Fruit fly (Drosophila melanogaster) whole organism, embryonic: ENCODE data around the gene Cp18.

Experiments
- Bdp1 ChIP-seq: fragments of 200-800 bp; sonication (Bioruptor generic); optimal IDR thresholded peaks from 3 replicates; lab custom pipeline; 2016; ENCODE audit warnings: missing biosample characterization, missing genetic modification characterization
- Bgb ChIP-seq: fragments of 200-800 bp; sonication (Bioruptor generic); IDR thresholded peaks from 2 replicates; pipeline ENCODE4 v1.3.6; 2022; ENCODE audit warnings: missing biosample characterization, missing genetic modification characterization; ENCODE audit not compliant: partially characterized antibody
- CG10321 ChIP-seq: fragments of 200-800 bp; sonication (Bioruptor generic); IDR thresholded peaks from 2 replicates; pipeline ENCODE4 v1.3.6; 2022; ENCODE audit warnings: missing biosample characterization, missing genetic modification characterization
- CG10979 ChIP-seq: fragments of 200-800 bp; sonication (Bioruptor generic); optimal IDR thresholded peaks from 2 replicates; lab custom pipeline; 2018; ENCODE audit warnings: missing biosample characterization, mild to moderate bottlenecking, missing genetic modification characterization, moderate library complexity
- CG11695 ChIP-seq: fragments of 200-800 bp; sonication (Bioruptor generic); IDR thresholded peaks from 3 replicates; pipeline ENCODE4 v1.3.6; 2022; ENCODE audit warnings: missing biosample characterization, missing genetic modification characterization
- CG12299 ChIP-seq: fragments of 200-800 bp; sonication (Bioruptor generic); optimal IDR thresholded peaks from 2 replicates; lab custom pipeline; 2018; ENCODE audit warnings: missing biosample characterization, mild to moderate bottlenecking, missing genetic modification characterization
- CG13287 ChIP-seq: fragments of 200-800 bp; sonication (Bioruptor generic); IDR thresholded peaks from 2 replicates; pipeline ENCODE4 v1.3.6; 2022; ENCODE audit warnings: missing biosample characterization, missing genetic modification characterization; ENCODE audit not compliant: partially characterized antibody
- CG14441 ChIP-seq: fragments of 200-800 bp; sonication (Bioruptor generic); IDR thresholded peaks from 2 replicates; pipeline ENCODE4 v1.3.6; 2022; ENCODE audit warnings: missing biosample characterization, missing genetic modification characterization
- CG14860 ChIP-seq: fragments of 200-800 bp; sonication (Bioruptor generic); IDR thresholded peaks from 3 replicates; pipeline ENCODE4 v1.3.6; 2022; ENCODE audit warnings: missing biosample characterization, missing genetic modification characterization; ENCODE audit not compliant: partially characterized antibody
- CG15479 ChIP-seq: fragments of 200-800 bp; sonication (Bioruptor generic); optimal IDR thresholded peaks from 3 replicates; lab custom pipeline; 2019; ENCODE audit warnings: missing biosample characterization, mild to moderate bottlenecking, missing genetic modification characterization, moderate library complexity
- CG17328 ChIP-seq: fragments of 200-800 bp; sonication (Bioruptor generic); IDR thresholded peaks from 2 replicates; pipeline ENCODE4 v1.3.6; 2022; ENCODE audit warnings: missing biosample characterization, missing genetic modification characterization
- CG17361 ChIP-seq: fragments of 200-800 bp; sonication (Bioruptor generic); IDR thresholded peaks from 3 replicates; pipeline ENCODE4 v1.3.6; 2022; ENCODE audit warnings: missing biosample characterization, missing genetic modification characterization
- CG2120 ChIP-seq: fragments of 200-800 bp; sonication (Bioruptor generic); optimal IDR thresholded peaks from 3 replicates; lab custom pipeline; 2016; ENCODE audit warnings: missing biosample characterization, missing genetic modification characterization
- CG2199 ChIP-seq: fragments of 200-800 bp; sonication (Bioruptor generic); IDR thresholded peaks from 3 replicates; pipeline ENCODE4 v1.3.6; 2022; ENCODE audit warnings: missing biosample characterization, missing genetic modification characterization
- CG32767 ChIP-seq: fragments of 200-800 bp; sonication (Bioruptor generic); IDR thresholded peaks from 2 replicates; pipeline ENCODE4 v1.3.6; 2022; ENCODE audit warnings: missing biosample characterization, missing genetic modification characterization
- CG32772 ChIP-seq: fragments of 200-800 bp; sonication (Bioruptor generic); IDR thresholded peaks from 2 replicates; pipeline ENCODE4 v1.3.6; 2022; ENCODE audit warnings: missing biosample characterization, missing genetic modification characterization
- CG34376 ChIP-seq: fragments of 200-800 bp; sonication (Bioruptor generic); optimal IDR thresholded peaks from 2 replicates; lab custom pipeline; 2018; ENCODE audit warnings: missing biosample characterization, mild to moderate bottlenecking, missing genetic modification characterization
- CG6175 ChIP-seq: fragments of 200-800 bp; sonication (Bioruptor generic); IDR thresholded peaks from 3 replicates; pipeline ENCODE4 v1.3.6; 2022; ENCODE audit warnings: missing biosample characterization, missing genetic modification characterization
- CG7839 ChIP-seq: fragments of 200-800 bp; sonication (Bioruptor generic); optimal IDR thresholded peaks from 3 replicates; lab custom pipeline; 2018; ENCODE audit warnings: missing biosample characterization, mild to moderate bottlenecking, missing genetic modification characterization, moderate library complexity
- CG7928 ChIP-seq: fragments of 200-800 bp; sonication (Bioruptor generic); optimal IDR thresholded peaks from 2 replicates; lab custom pipeline; 2017; ENCODE audit warnings: missing biosample characterization, mild to moderate bottlenecking, missing genetic modification characterization
- D19A ChIP-seq: fragments of 200-800 bp; optimal IDR thresholded peaks from 3 replicates; lab custom pipeline; 2019; ENCODE audit warnings: missing biosample characterization, mild to moderate bottlenecking, missing genetic modification characterization, moderate library complexity
- Dip3 ChIP-seq: fragments of 200-800 bp; sonication (Bioruptor generic); optimal IDR thresholded peaks from 3 replicates; lab custom pipeline; 2016; ENCODE audit warnings: missing biosample characterization, missing genetic modification characterization
- H15 ChIP-seq: fragments of 200-800 bp; sonication (Bioruptor generic); IDR thresholded peaks from 3 replicates; pipeline ENCODE4 v1.3.6; 2022; ENCODE audit warnings: missing biosample characterization, missing genetic modification characterization
- HLH3B ChIP-seq: fragments of 200-800 bp; sonication (Bioruptor generic); IDR thresholded peaks from 2 replicates; pipeline ENCODE4 v1.3.6; 2022; ENCODE audit warnings: missing biosample characterization, missing genetic modification characterization
- Hand ChIP-seq: fragments of 200-800 bp; sonication (Bioruptor generic); optimal IDR thresholded peaks from 2 replicates; lab custom pipeline; 2017; ENCODE audit warnings: mild to moderate bottlenecking, missing biosample characterization, missing genetic modification reagents, missing genetic modification characterization
- HmgZ ChIP-seq: fragments of 200-800 bp; sonication (Bioruptor generic); optimal IDR thresholded peaks from 2 replicates; lab custom pipeline; 2018; ENCODE audit warnings: missing biosample characterization, mild to moderate bottlenecking, missing genetic modification characterization
- Hr3 ChIP-seq: fragments of 200-800 bp; sonication (Bioruptor generic); optimal IDR thresholded peaks from 3 replicates; lab custom pipeline; 2016; ENCODE audit warnings: missing biosample characterization, missing genetic modification characterization
- Hr51 ChIP-seq, 2 experiments: fragments of 200-800 bp; sonication (Bioruptor generic); optimal IDR thresholded peaks; 2 replicates in 1 of 2; 3 replicates in 1 of 2; lab custom pipeline; 2016 to 2018; ENCODE audit warnings: missing biosample characterization in 2 of 2, missing genetic modification characterization in 2 of 2, mild to moderate bottlenecking in 1 of 2, moderate library complexity in 1 of 2
- NFAT ChIP-seq: fragments of 200-800 bp; sonication (Bioruptor generic); IDR thresholded peaks from 2 replicates; pipeline ENCODE4 v1.3.6; 2022; ENCODE audit warnings: missing biosample characterization, missing genetic modification characterization
- Rx ChIP-seq: fragments of 200-800 bp; sonication (Bioruptor generic); IDR thresholded peaks from 2 replicates; pipeline ENCODE4 v1.3.6; 2022; ENCODE audit warnings: missing biosample characterization, missing genetic modification characterization
- Six4 ChIP-seq: fragments of 200-800 bp; sonication (Bioruptor generic); optimal IDR thresholded peaks from 2 replicates; lab custom pipeline; 2016; ENCODE audit warnings: missing biosample characterization, missing genetic modification characterization
- Sry-δ ChIP-seq: fragments of 200-800 bp; sonication (Bioruptor generic); optimal IDR thresholded peaks from 2 replicates; lab custom pipeline; 2016; ENCODE audit warnings: missing biosample characterization, missing genetic modification characterization
- Stat92E ChIP-seq, 3 experiments: fragments of >200 bp in 2 of 3; fragments of 200-800 bp in 1 of 3; sonication (Bioruptor generic) in 1 of 3; optimal IDR thresholded peaks; 2 replicates each; lab custom pipeline; 2017 to 2019; ENCODE audit warnings: missing biosample characterization in 3 of 3, missing genetic modification characterization in 3 of 3, mild to moderate bottlenecking in 1 of 3, moderate library complexity in 1 of 3
- amos ChIP-seq: fragments of 200-800 bp; sonication (Bioruptor generic); IDR thresholded peaks from 2 replicates; pipeline ENCODE4 v1.3.6; 2022; ENCODE audit warnings: missing biosample characterization, missing genetic modification characterization; ENCODE audit not compliant: partially characterized antibody
- ato ChIP-seq: fragments of 200-800 bp; sonication (Bioruptor generic); IDR thresholded peaks from 2 replicates; pipeline ENCODE4 v1.3.6; 2022; ENCODE audit warnings: missing biosample characterization, missing genetic modification characterization; ENCODE audit not compliant: partially characterized antibody
- az2 ChIP-seq: fragments of 200-800 bp; sonication (Bioruptor generic); optimal IDR thresholded peaks from 3 replicates; lab custom pipeline; 2016; ENCODE audit warnings: missing biosample characterization, missing genetic modification characterization
- da ChIP-seq: fragments of 200-800 bp; sonication (Bioruptor generic); optimal IDR thresholded peaks from 2 replicates; lab custom pipeline; 2016; ENCODE audit warnings: missing biosample characterization, missing genetic modification characterization
- esg ChIP-seq: fragments of 200-800 bp; sonication (Bioruptor generic); conservative IDR thresholded peaks from 2 replicates; pipeline ENCODE4 v1.3.6; 2022; ENCODE audit warnings: missing biosample characterization, missing genetic modification characterization
- fru ChIP-seq: fragments of >200 bp; optimal IDR thresholded peaks from 2 replicates; lab custom pipeline; 2017
- gsb-n ChIP-seq: fragments of 200-800 bp; sonication (Bioruptor generic); optimal IDR thresholded peaks from 3 replicates; lab custom pipeline; 2018; ENCODE audit warnings: missing biosample characterization, mild to moderate bottlenecking, missing genetic modification characterization
- h ChIP-seq: fragments of >200 bp; optimal IDR thresholded peaks from 2 replicates; lab custom pipeline; 2017
- inv ChIP-seq: fragments of 200-800 bp; sonication (Bioruptor generic); IDR thresholded peaks from 2 replicates; pipeline ENCODE4 v1.3.6; 2022; ENCODE audit warnings: missing biosample characterization, missing genetic modification characterization; ENCODE audit not compliant: partially characterized antibody
- mirr ChIP-seq: fragments of 200-800 bp; sonication (Bioruptor generic); optimal IDR thresholded peaks from 3 replicates; lab custom pipeline; 2018; ENCODE audit warnings: missing biosample characterization, mild to moderate bottlenecking, missing genetic modification characterization
- pho ChIP-seq: fragments of 200-800 bp; sonication (Bioruptor generic); optimal IDR thresholded peaks from 2 replicates; lab custom pipeline; 2016; ENCODE audit warnings: missing biosample characterization, missing genetic modification characterization
- sob ChIP-seq: fragments of 200-800 bp; sonication (Bioruptor generic); IDR thresholded peaks from 2 replicates; pipeline ENCODE4 v1.3.6; 2022; ENCODE audit warnings: missing biosample characterization, missing genetic modification characterization
- tna ChIP-seq: fragments of 200-800 bp; sonication (Bioruptor generic); IDR thresholded peaks from 2 replicates; pipeline ENCODE4 v1.3.6; 2022; ENCODE audit warnings: missing biosample characterization, missing genetic modification characterization; ENCODE audit not compliant: partially characterized antibody
- toy ChIP-seq: fragments of 200-800 bp; sonication (Bioruptor generic); IDR thresholded peaks from 2 replicates; pipeline ENCODE4 v1.3.6; 2022; ENCODE audit warnings: missing biosample characterization, missing genetic modification characterization
- trem ChIP-seq: fragments of 200-800 bp; optimal IDR thresholded peaks from 3 replicates; lab custom pipeline; 2019; ENCODE audit warnings: missing biosample characterization, mild to moderate bottlenecking, missing genetic modification characterization, moderate library complexity
- tup ChIP-seq: fragments of 200-800 bp; sonication (Bioruptor generic); optimal IDR thresholded peaks from 2 replicates; lab custom pipeline; 2016; ENCODE audit warnings: missing biosample characterization, mild to moderate bottlenecking, missing genetic modification characterization, moderate library complexity
- zen2 ChIP-seq: fragments of 200-800 bp; sonication (Bioruptor generic); IDR thresholded peaks from 3 replicates; pipeline ENCODE4 v1.3.6; 2022; ENCODE audit warnings: missing biosample characterization, missing genetic modification characterization; ENCODE audit not compliant: partially characterized antibody

The Cp18 gene

dm6 chr3L:8696487-8696954 is 30.1 kb upstream of the Cp18 start (continued):
- TF ChIP-seq CG7839 (tag; lab: Kevin White, UChicago) (peak; percentile 33), mirr (GFP tag; lab: Kevin White, UChicago) (peak; percentile 79), CG11695 (peak; percentile 51; the same call in 1 of the 3 replicates), Hr51 (GFP tag; optimal IDR thresholded peaks at IDR 0.05; lab: Kevin White, UChicago) (peak; percentile 18 to 29), da (GFP tag; lab: Kevin White, UChicago) (no peak), CG32772 (GFP tag; lab: Robert Waterston, UW) (no peak), Bgb (GFP tag; lab: Robert Waterston, UW) (no peak; the same call in 1 of the 2 replicates), CG13287 (GFP tag; lab: Robert Waterston, UW) (peak; percentile 30; the same call in 1 of the 2 replicates), Rx (peak; percentile 7; the same call in 1 of the 2 replicates), CG14441 (GFP tag; lab: Robert Waterston, UW) (peak; percentile 29; the same call in 1 of the 2 replicates), Six4 (peak; percentile 20), CG12299 (tag; lab: Kevin White, UChicago) (peak; percentile 47), amos (GFP tag; lab: Robert Waterston, UW) (peak; percentile 35; the same call in 1 of the 2 replicates), tup (GFP tag; lab: Kevin White, UChicago) (peak; percentile 27), CG10321 (peak; percentile 73), CG10979 (tag; lab: Kevin White, UChicago) (peak; percentile 21), inv (GFP tag; lab: Robert Waterston, UW) (no peak), D19A (tag; lab: Kevin White, UChicago) (peak; percentile 48), toy (GFP tag; lab: Robert Waterston, UW) (no peak), ato (GFP tag; lab: Robert Waterston, UW) (no peak), pho (GFP tag; lab: Kevin White, UChicago) (peak; percentile 37), Hr3 (GFP tag; lab: Kevin White, UChicago) (no peak), Dip3 (GFP tag; lab: Kevin White, UChicago) (no peak), Hand (GFP tag; lab: Kevin White, UChicago) (peak; percentile 45), sob (peak; percentile 74), az2 (peak; percentile 21), CG17328 (no peak), CG2120 (GFP tag; lab: Kevin White, UChicago) (peak; percentile 22), trem (peak; percentile 1), gsb-n (tag; lab: Kevin White, UChicago) (peak; percentile 66), HmgZ (tag; lab: Kevin White, UChicago) (peak; percentile 57), CG14860 (no peak), CG6175 (GFP tag; lab: Robert Waterston, UW) (peak; percentile 93), CG15479 (GFP tag; lab: Kevin White, UChicago) (no peak), HLH3B (GFP tag; lab: Robert Waterston, UW) (peak; percentile 69; the same call in 1 of the 2 replicates), CG32767 (GFP tag; lab: Robert Waterston, UW) (peak; percentile 8; the same call in 1 of the 2 replicates), CG2199 (GFP tag; lab: Robert Waterston, UW) (no peak), CG7928 (GFP tag; lab: Kevin White, UChicago) (peak; percentile 61), Stat92E (GFP tag; optimal IDR thresholded peaks at IDR 0.05; lab: Kevin White, UChicago) (no peak), esg (no peak), H15 (GFP tag; lab: Robert Waterston, UW) (no peak), NFAT (peak; percentile 47; the same call in 1 of the 2 replicates), tna (no peak), h (lab: Kevin White, UChicago) (no peak), fru (lab: Kevin White, UChicago) (no peak), Bdp1 (GFP tag; lab: Kevin White, UChicago) (no peak), zen2 (GFP tag; lab: Robert Waterston, UW) (0 out of 3 replicates have a peak, but pooled peaks have one; percentile 15), Sry-δ (GFP tag; lab: Kevin White, UChicago) (peak; percentile 14), CG17361 (GFP tag; lab: Robert Waterston, UW) (peak; percentile 28; the same call in 1 of the 3 replicates), CG34376 (GFP tag; lab: Kevin White, UChicago) (peak; percentile 87)
